Worm (Caenorhabditis elegans): ENCODE results near the gene drl-1.

DNA sequence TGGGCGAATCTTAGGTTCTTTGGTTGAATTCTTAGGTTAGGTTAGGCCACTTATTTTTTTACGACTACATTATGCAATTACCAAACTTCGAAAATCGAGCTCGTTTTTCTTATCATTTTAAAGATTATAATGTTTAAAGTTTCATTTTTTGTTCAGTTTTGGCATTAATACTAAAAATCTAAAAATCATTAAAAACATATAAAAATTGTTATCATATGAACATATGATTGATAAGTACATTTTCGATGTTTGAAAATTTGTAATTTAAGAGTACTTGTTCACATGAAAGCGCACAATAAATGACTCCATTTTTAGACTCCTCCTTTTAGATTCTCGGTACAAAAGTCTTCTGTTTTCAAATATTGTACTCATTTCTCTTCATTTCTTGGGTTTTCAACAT, 19.8 kb upstream of the drl-1 start:
- TF ChIP-seq nhr-76 (tag; optimal IDR thresholded peaks at IDR 0.05) (no peak), ceh-39 (tag; optimal IDR thresholded peaks at IDR 0.05) (no peak), lsy-2 (tag; optimal IDR thresholded peaks at IDR 0.05) (no peak), ham-2 (GFP tag; optimal IDR thresholded peaks at IDR 0.05) (no peak), unc-62 (GFP tag; optimal IDR thresholded peaks at IDR 0.05) (no peak), ces-1 (GFP tag; optimal IDR thresholded peaks at IDR 0.05) (no peak), lin-32 (GFP tag; optimal IDR thresholded peaks at IDR 0.05) (no peak), ztf-11 (tag; optimal IDR thresholded peaks at IDR 0.05) (no peak), pha-4 (tag; optimal IDR thresholded peaks at IDR 0.05) (no peak), lin-13 (tag; optimal IDR thresholded peaks at IDR 0.05) (no peak), mep-1 (tag; optimal IDR thresholded peaks at IDR 0.05) (no peak), drap-1 (GFP tag; optimal IDR thresholded peaks at IDR 0.05) (no peak), sptf-1 (tag; optimal IDR thresholded peaks at IDR 0.05) (no peak), nhr-237 (tag; optimal IDR thresholded peaks at IDR 0.05) (no peak)

Measured in whole organism, mixed stage, embryonic.